Fruit fly (Drosophila melanogaster) whole organism, embryonic: Measurements from ENCODE around the gene Creld.

Experiments used
- Atf-2 ChIP-seq: fragments of 200-800 bp; sonication (Bioruptor generic); optimal IDR thresholded peaks from 2 replicates; lab custom pipeline; 2016; ENCODE audit warnings: missing biosample characterization, missing genetic modification characterization
- CG10274 ChIP-seq: fragments of 200-800 bp; sonication (Bioruptor generic); optimal IDR thresholded peaks from 3 replicates; lab custom pipeline; 2017; ENCODE audit warnings: missing biosample characterization, mild to moderate bottlenecking, missing genetic modification characterization
- CG12769 ChIP-seq: fragments of 200-800 bp; sonication (Bioruptor generic); optimal IDR thresholded peaks from 2 replicates; lab custom pipeline; 2019; ENCODE audit warnings: missing biosample characterization, mild to moderate bottlenecking, missing genetic modification characterization, moderate library complexity
- CG13624 ChIP-seq: fragments of 200-800 bp; sonication (Bioruptor generic); optimal IDR thresholded peaks from 2 replicates; lab custom pipeline; 2016; ENCODE audit warnings: missing biosample characterization, missing genetic modification characterization
- CG14667 ChIP-seq: fragments of 200-800 bp; sonication (Bioruptor generic); IDR thresholded peaks from 2 replicates; pipeline ENCODE4 v1.3.6; 2022; ENCODE audit warnings: missing biosample characterization, missing genetic modification characterization
- CG15011 ChIP-seq: fragments of 200-800 bp; sonication (Bioruptor generic); optimal IDR thresholded peaks from 3 replicates; lab custom pipeline; 2018; ENCODE audit warnings: missing biosample characterization, mild to moderate bottlenecking, missing genetic modification characterization
- CG17612 ChIP-seq: fragments of 200-800 bp; sonication (Bioruptor generic); IDR thresholded peaks from 2 replicates; pipeline ENCODE4 v1.3.6; 2022; ENCODE audit warnings: missing biosample characterization, missing genetic modification characterization
- CG18599 ChIP-seq: fragments of 200-800 bp; sonication (Bioruptor generic); optimal IDR thresholded peaks from 3 replicates; lab custom pipeline; 2017; ENCODE audit warnings: missing biosample characterization, missing genetic modification characterization, mild to moderate bottlenecking, moderate library complexity, missing genetic modification reagents
- CG2875 ChIP-seq: fragments of 200-800 bp; sonication (Bioruptor generic); optimal IDR thresholded peaks from 2 replicates; lab custom pipeline; 2017; ENCODE audit warnings: missing biosample characterization, mild to moderate bottlenecking, missing genetic modification characterization, missing genetic modification reagents
- CG3065 ChIP-seq: fragments of 200-800 bp; sonication (Bioruptor generic); optimal IDR thresholded peaks from 2 replicates; lab custom pipeline; 2016; ENCODE audit warnings: missing biosample characterization, missing genetic modification characterization
- CG4617 ChIP-seq: fragments of 200-800 bp; sonication (Bioruptor generic); optimal IDR thresholded peaks from 3 replicates; lab custom pipeline; 2016; ENCODE audit warnings: missing biosample characterization, missing genetic modification characterization, borderline replicate concordance
- CG6254 ChIP-seq: fragments of 200-800 bp; sonication (Bioruptor generic); optimal IDR thresholded peaks from 3 replicates; lab custom pipeline; 2017; ENCODE audit warnings: mild to moderate bottlenecking, missing biosample characterization, missing genetic modification reagents, missing genetic modification characterization
- CG6689 ChIP-seq: fragments of 200-800 bp; sonication (Bioruptor generic); IDR thresholded peaks from 2 replicates; pipeline ENCODE4 v1.3.6; 2022; ENCODE audit warnings: missing biosample characterization, missing genetic modification characterization
- CG6791 ChIP-seq: fragments of 200-800 bp; sonication (Bioruptor generic); IDR thresholded peaks from 3 replicates; pipeline ENCODE4 v1.3.6; 2022; ENCODE audit warnings: missing biosample characterization, missing genetic modification characterization; ENCODE audit not compliant: partially characterized antibody
- CG7556 ChIP-seq: fragments of 200-800 bp; sonication (Bioruptor generic); optimal IDR thresholded peaks from 2 replicates; lab custom pipeline; 2017; ENCODE audit warnings: missing biosample characterization, mild to moderate bottlenecking, missing genetic modification characterization
- CkIIα-i1 ChIP-seq: fragments of 200-800 bp; sonication (Bioruptor generic); IDR thresholded peaks from 2 replicates; pipeline ENCODE4 v1.3.6; 2022; ENCODE audit warnings: missing biosample characterization, missing genetic modification characterization
- CoRest ChIP-seq: fragments of 200-800 bp; sonication (Bioruptor generic); optimal IDR thresholded peaks from 3 replicates; lab custom pipeline; 2018; ENCODE audit warnings: missing biosample characterization, mild to moderate bottlenecking, missing genetic modification characterization, moderate library complexity
- Dip3 ChIP-seq: fragments of 200-800 bp; sonication (Bioruptor generic); optimal IDR thresholded peaks from 3 replicates; lab custom pipeline; 2016; ENCODE audit warnings: missing biosample characterization, missing genetic modification characterization
- Doc3 ChIP-seq: fragments of 200-800 bp; sonication (Bioruptor generic); IDR thresholded peaks from 3 replicates; pipeline ENCODE4 v1.3.6; 2022; ENCODE audit warnings: missing biosample characterization, missing genetic modification characterization; ENCODE audit not compliant: partially characterized antibody
- Drgx ChIP-seq: fragments of 200-800 bp; sonication (Bioruptor generic); IDR thresholded peaks from 2 replicates; pipeline ENCODE4 v1.3.6; 2022; ENCODE audit warnings: missing biosample characterization, missing genetic modification characterization
- Ets97D ChIP-seq: fragments of 200-800 bp; sonication (Bioruptor generic); optimal IDR thresholded peaks from 3 replicates; lab custom pipeline; 2016; ENCODE audit warnings: missing biosample characterization, missing genetic modification characterization
- Fer2 ChIP-seq: fragments of 200-800 bp; sonication (Bioruptor generic); optimal IDR thresholded peaks from 2 replicates; lab custom pipeline; 2018; ENCODE audit warnings: missing biosample characterization, mild to moderate bottlenecking, missing genetic modification characterization, moderate library complexity
- Fer3 ChIP-seq: fragments of 200-800 bp; sonication (Bioruptor generic); optimal IDR thresholded peaks from 2 replicates; lab custom pipeline; 2018; ENCODE audit warnings: missing biosample characterization, mild to moderate bottlenecking, missing genetic modification characterization, moderate library complexity
- Hr78 ChIP-seq, 2 experiments: fragments of 200-800 bp in 1 of 2; fragments of >200 bp in 1 of 2; sonication (Bioruptor generic) in 1 of 2; optimal IDR thresholded peaks; 2 replicates each; lab custom pipeline; 2017 to 2019; ENCODE audit warnings: missing biosample characterization in 2 of 2, missing genetic modification characterization in 2 of 2, mild to moderate bottlenecking in 1 of 2, moderate library complexity in 1 of 2
- Ptx1 ChIP-seq: fragments of 200-800 bp; sonication (Bioruptor generic); IDR thresholded peaks from 2 replicates; pipeline ENCODE4 v1.3.6; 2022; ENCODE audit warnings: missing biosample characterization, missing genetic modification characterization
- Scr ChIP-seq: fragments of 200-800 bp; sonication (Bioruptor generic); IDR thresholded peaks from 2 replicates; pipeline ENCODE4 v1.3.6; 2022; ENCODE audit warnings: missing biosample characterization, missing genetic modification characterization; ENCODE audit not compliant: partially characterized antibody
- Sox100B ChIP-seq: fragments of 200-800 bp; sonication (Bioruptor generic); optimal IDR thresholded peaks from 3 replicates; lab custom pipeline; 2018; ENCODE audit warnings: missing biosample characterization, mild to moderate bottlenecking, missing genetic modification characterization
- Trl ChIP-seq, 3 experiments: fragments of >200 bp in 2 of 3; fragments of 200-800 bp in 1 of 3; sonication (Bioruptor generic) in 1 of 3; optimal IDR thresholded peaks; 2 replicates in 1 of 3; 3 replicates in 2 of 3; lab custom pipeline; 2016 to 2017; ENCODE audit warnings: missing biosample characterization in 1 of 3, missing genetic modification characterization in 1 of 3
- cas ChIP-seq: fragments of 200-800 bp; sonication (Bioruptor generic); IDR thresholded peaks from 2 replicates; pipeline ENCODE4 v1.3.6; 2022; ENCODE audit warnings: missing biosample characterization, missing genetic modification characterization
- cato ChIP-seq: fragments of 200-800 bp; sonication (Bioruptor generic); optimal IDR thresholded peaks from 2 replicates; lab custom pipeline; 2016; ENCODE audit warnings: missing biosample characterization, missing genetic modification characterization, borderline replicate concordance
- cg ChIP-seq: fragments of 200-800 bp; sonication (Bioruptor generic); optimal IDR thresholded peaks from 3 replicates; lab custom pipeline; 2019; ENCODE audit warnings: missing biosample characterization, mild to moderate bottlenecking, missing genetic modification characterization, moderate library complexity
- dysf ChIP-seq: fragments of 200-800 bp; sonication (Bioruptor generic); IDR thresholded peaks from 3 replicates; pipeline ENCODE4 v1.3.6; 2022; ENCODE audit warnings: missing biosample characterization, missing genetic modification characterization
- fd102C ChIP-seq: fragments of 200-800 bp; sonication (Bioruptor generic); optimal IDR thresholded peaks from 2 replicates; lab custom pipeline; 2018; ENCODE audit warnings: missing biosample characterization, mild to moderate bottlenecking, missing genetic modification characterization, moderate library complexity
- inv ChIP-seq: fragments of 200-800 bp; sonication (Bioruptor generic); IDR thresholded peaks from 2 replicates; pipeline ENCODE4 v1.3.6; 2022; ENCODE audit warnings: missing biosample characterization, missing genetic modification characterization; ENCODE audit not compliant: partially characterized antibody
- kah ChIP-seq: fragments of 200-800 bp; sonication (Bioruptor generic); optimal IDR thresholded peaks from 2 replicates; lab custom pipeline; 2018; ENCODE audit warnings: missing biosample characterization, mild to moderate bottlenecking, missing genetic modification characterization
- kay ChIP-seq: fragments of 200-800 bp; sonication (Bioruptor generic); optimal IDR thresholded peaks from 2 replicates; lab custom pipeline; 2016; ENCODE audit warnings: missing biosample characterization, missing genetic modification characterization
- lab ChIP-seq: fragments of 200-800 bp; sonication (Bioruptor generic); optimal IDR thresholded peaks from 3 replicates; lab custom pipeline; 2017; ENCODE audit warnings: missing biosample characterization, missing genetic modification characterization, mild to moderate bottlenecking, moderate library complexity, missing genetic modification reagents
- lov ChIP-seq, 2 experiments: fragments of 200-800 bp in 1 of 2; fragments of >200 bp in 1 of 2; sonication (Bioruptor generic) in 1 of 2; IDR thresholded peaks in 1 of 2; optimal IDR thresholded peaks in 1 of 2; 2 replicates in 1 of 2; 3 replicates in 1 of 2; pipeline versions ENCODE4 v1.3.6 to Lab custom; 2017 to 2022; ENCODE audit warnings: missing biosample characterization in 1 of 2, missing genetic modification characterization in 1 of 2
- mirr ChIP-seq: fragments of 200-800 bp; sonication (Bioruptor generic); optimal IDR thresholded peaks from 3 replicates; lab custom pipeline; 2018; ENCODE audit warnings: missing biosample characterization, mild to moderate bottlenecking, missing genetic modification characterization
- onecut ChIP-seq: fragments of 200-800 bp; sonication (Bioruptor generic); IDR thresholded peaks from 2 replicates; pipeline ENCODE4 v1.3.6; 2022; ENCODE audit warnings: missing biosample characterization, missing genetic modification characterization
- otp ChIP-seq: fragments of 200-800 bp; sonication (Bioruptor generic); IDR thresholded peaks from 3 replicates; pipeline ENCODE4, ENCODE4 v1.3.6; 2022; ENCODE audit warnings: missing biosample characterization, missing genetic modification characterization
- pfk ChIP-seq: fragments of 200-800 bp; sonication (Bioruptor generic); optimal IDR thresholded peaks from 2 replicates; lab custom pipeline; 2018; ENCODE audit warnings: missing biosample characterization, mild to moderate bottlenecking, missing genetic modification characterization, moderate library complexity
- pita ChIP-seq: fragments of 200-800 bp; sonication (Bioruptor generic); optimal IDR thresholded peaks from 2 replicates; lab custom pipeline; 2017; ENCODE audit warnings: missing biosample characterization, mild to moderate bottlenecking, missing genetic modification characterization
- sc ChIP-seq, 3 experiments: fragments of >200 bp in 2 of 3; fragments of 200-800 bp in 1 of 3; sonication (Bioruptor generic) in 1 of 3; optimal IDR thresholded peaks; 2 replicates in 2 of 3; 3 replicates in 1 of 3; lab custom pipeline; 2017; ENCODE audit warnings: mild to moderate bottlenecking in 1 of 3, missing biosample characterization in 1 of 3, missing genetic modification characterization in 1 of 3, missing genetic modification reagents in 1 of 3
- schlank ChIP-seq: fragments of 200-800 bp; sonication (Bioruptor generic); optimal IDR thresholded peaks from 2 replicates; lab custom pipeline; 2018; ENCODE audit warnings: missing biosample characterization, mild to moderate bottlenecking, missing genetic modification characterization
- sim ChIP-seq: fragments of 200-800 bp; sonication (Bioruptor generic); IDR thresholded peaks from 2 replicates; pipeline ENCODE4 v1.3.6; 2022; ENCODE audit warnings: missing biosample characterization, missing genetic modification characterization
- sug ChIP-seq: fragments of 200-800 bp; optimal IDR thresholded peaks from 2 replicates; lab custom pipeline; 2019; ENCODE audit warnings: missing biosample characterization, mild to moderate bottlenecking, missing genetic modification characterization, moderate library complexity
- ttk ChIP-seq: fragments of 200-800 bp; sonication (Bioruptor generic); IDR thresholded peaks from 2 replicates; pipeline ENCODE4 v2.1.2; 2022; ENCODE audit warnings: missing biosample characterization, missing genetic modification characterization
- vfl ChIP-seq: fragments of 200-800 bp; sonication (Bioruptor generic); optimal IDR thresholded peaks from 2 replicates; lab custom pipeline; 2016; ENCODE audit warnings: missing biosample characterization, missing genetic modification characterization

Creld gene

dm6 chr2L:109098-109799 is 7.1 kb downstream of the Creld start (continued):
- TF ChIP-seq sc (optimal IDR thresholded peaks at IDR 0.05; lab: Kevin White, UChicago), result no peak
- no peak for TF ChIP-seq sc (GFP tag; optimal IDR thresholded peaks at IDR 0.05; lab: Kevin White, UChicago)
- peak; percentile 34 for TF ChIP-seq CG13624
- TF ChIP-seq Trl (optimal IDR thresholded peaks at IDR 0.05; lab: Kevin White, UChicago), result peak; percentile 9 to 56
- TF ChIP-seq Trl (GFP tag; optimal IDR thresholded peaks at IDR 0.05; lab: Kevin White, UChicago), result no peak
- TF ChIP-seq sim (GFP tag; lab: Robert Waterston, UW), result no peak
- no peak for TF ChIP-seq Dip3
- TF ChIP-seq Hr78 (GFP tag; optimal IDR thresholded peaks at IDR 0.05; lab: Kevin White, UChicago), result no peak
- no peak for TF ChIP-seq Ptx1 (GFP tag; lab: Robert Waterston, UW)
- TF ChIP-seq CG12769 (tag; lab: Kevin White, UChicago), result peak; percentile 67
- no peak for TF ChIP-seq CG3065
- TF ChIP-seq mirr (GFP tag; lab: Kevin White, UChicago), result peak; percentile 63
- TF ChIP-seq Drgx (GFP tag; lab: Robert Waterston, UW), result 0 out of 2 replicates have a peak, but pooled peaks have one; percentile 10
- TF ChIP-seq dysf (GFP tag; lab: Robert Waterston, UW), result no peak
- TF ChIP-seq vfl (GFP tag; lab: Kevin White, UChicago), result no peak
- peak; percentile 88 for TF ChIP-seq sug
- no peak for TF ChIP-seq kay (GFP tag; lab: Kevin White, UChicago)
- TF ChIP-seq CoRest, result no peak
- TF ChIP-seq ttk (GFP tag; lab: Robert Waterston, UW), result no peak
- no peak for TF ChIP-seq Ets97D (GFP tag; lab: Kevin White, UChicago)
- TF ChIP-seq otp (GFP tag; lab: Robert Waterston, UW), result no peak
- peak; percentile 15 for TF ChIP-seq CG18599
- no peak for TF ChIP-seq CkIIα-i1 (GFP tag; lab: Robert Waterston, UW)
- no peak for TF ChIP-seq Fer3 (tag; lab: Kevin White, UChicago)
- TF ChIP-seq kah, result peak; percentile 22
- TF ChIP-seq cas (GFP tag; lab: Robert Waterston, UW), result no peak
- no peak for TF ChIP-seq pita (GFP tag; lab: Kevin White, UChicago)
- TF ChIP-seq CG6254 (GFP tag; lab: Kevin White, UChicago), result no peak
- TF ChIP-seq CG10274, result no peak
- no peak for TF ChIP-seq Atf-2 (GFP tag; lab: Kevin White, UChicago)
- TF ChIP-seq onecut, result no peak
- no peak for TF ChIP-seq CG7556
- TF ChIP-seq lab (GFP tag; lab: Kevin White, UChicago), result peak; percentile 41
- TF ChIP-seq Doc3 (GFP tag; lab: Robert Waterston, UW), result no peak
- TF ChIP-seq CG15011 (GFP tag; lab: Kevin White, UChicago), result no peak

- no peak for TF ChIP-seq Fer2 (tag; lab: Kevin White, UChicago)
- TF ChIP-seq Sox100B (GFP tag; lab: Kevin White, UChicago), result no peak
- TF ChIP-seq Scr (GFP tag; lab: Robert Waterston, UW), result no peak
- no peak for TF ChIP-seq Doc3 (GFP tag; lab: Robert Waterston, UW)
- TF ChIP-seq cato (GFP tag; lab: Kevin White, UChicago), result no peak
- no peak for TF ChIP-seq fd102C (GFP tag; lab: Kevin White, UChicago)
- no peak for TF ChIP-seq lov (optimal IDR thresholded peaks at IDR 0.05; lab: Kevin White, UChicago)
- no peak for TF ChIP-seq lov (GFP tag; IDR thresholded peaks at IDR 0.05; lab: Robert Waterston, UW)
- no peak for TF ChIP-seq CG4617 (GFP tag; lab: Kevin White, UChicago)
- TF ChIP-seq pfk (GFP tag; lab: Kevin White, UChicago), result no peak
- TF ChIP-seq schlank (tag; lab: Kevin White, UChicago), result no peak
- TF ChIP-seq CG6791 (GFP tag; lab: Robert Waterston, UW), result no peak
- no peak for TF ChIP-seq inv (GFP tag; lab: Robert Waterston, UW)
- TF ChIP-seq CG14667, result no peak
- no peak for TF ChIP-seq CG2875 (GFP tag; lab: Kevin White, UChicago)
- TF ChIP-seq CG6689, result no peak
- TF ChIP-seq cg (GFP tag; lab: Kevin White, UChicago), result no peak
- no peak for TF ChIP-seq CG17612 (GFP tag; lab: Robert Waterston, UW)
Measured at dm6 chr2L:110046-110445, 7.9 kb downstream of the Creld start.
